Worm (Caenorhabditis elegans) whole organism, early embryonic: ENCODE measurements around the gene eelo-2.

Source experiments
- B0310.2 ChIP-seq: sonication (generic microtip); optimal IDR thresholded peaks from 2 replicates; lab custom pipeline; 2016; ENCODE audit warnings: mild to moderate bottlenecking, missing genetic modification characterization, missing compliant biosample characterization
- aly-1 ChIP-seq: sonication (generic microtip); optimal IDR thresholded peaks from 2 replicates; lab custom pipeline; 2016; ENCODE audit warnings: missing genetic modification characterization, missing compliant biosample characterization
- ama-1 ChIP-seq: fragments of 150-350 bp; optimal IDR thresholded peaks from 2 replicates; lab custom pipeline; 2014
- flt-1 ChIP-seq: fragments of 200-800 bp; sonication (Bioruptor generic); IDR thresholded peaks from 2 replicates; pipeline ENCODE4 v1.3.6; 2022; ENCODE audit warnings: missing genetic modification characterization, missing compliant biosample characterization
- hmg-4 ChIP-seq: fragments of 200-800 bp; sonication (Bioruptor generic); optimal IDR thresholded peaks from 2 replicates; lab custom pipeline; 2018; ENCODE audit warnings: mild to moderate bottlenecking, missing genetic modification characterization, missing compliant biosample characterization
- scrt-1 ChIP-seq: fragments of 200-800 bp; sonication (Bioruptor generic); IDR thresholded peaks from 2 replicates; pipeline ENCODE4 v1.3.6; 2022; ENCODE audit warnings: missing genetic modification characterization, missing compliant biosample characterization
- tbx-11 ChIP-seq: fragments of 200-800 bp; sonication (Bioruptor generic); IDR thresholded peaks from 2 replicates; pipeline ENCODE4 v1.3.6; 2022; ENCODE audit warnings: missing genetic modification characterization, missing compliant biosample characterization
- tra-4 ChIP-seq: sonication (generic microtip); optimal IDR thresholded peaks from 2 replicates; lab custom pipeline; 2017; ENCODE audit warnings: missing genetic modification characterization, missing compliant biosample characterization

ce11 chrIV:17276705-17277458 lies 27.0 kb downstream of the eelo-2 start, which contains the start of gene clec-196:
- TF ChIP-seq ama-1 (lab: Kevin White, UChicago) (no peak), B0310.2 (no peak), scrt-1 (GFP tag; lab: Robert Waterston, UW) (no peak), flt-1 (GFP tag; lab: Robert Waterston, UW) (no peak), tbx-11 (GFP tag; lab: Robert Waterston, UW) (no peak), aly-1 (tag; lab: Kevin White, UChicago) (no peak), tra-4 (tag; lab: Kevin White, UChicago) (no peak), hmg-4 (GFP tag; lab: Kevin White, UChicago) (no peak)
